Worm (Caenorhabditis elegans) whole organism, L4/young adult: Measurements from ENCODE around the gene nep-24.

Experiments
- W03F9.2 ChIP-seq: fragments of 150-350 bp; optimal IDR thresholded peaks from 2 replicates; lab custom pipeline; 2014; ENCODE audit warnings: missing biosample characterization, missing genetic modification characterization
- dao-5 ChIP-seq: sonication (generic microtip); optimal IDR thresholded peaks from 2 replicates; lab custom pipeline; 2016; ENCODE audit warnings: missing genotype, missing genetic modification characterization, moderate library complexity, missing compliant biosample characterization
- him-1 ChIP-seq: sonication (generic microtip); optimal IDR thresholded peaks from 2 replicates; lab custom pipeline; 2016; ENCODE audit warnings: missing genotype, missing genetic modification reagents, missing genetic modification characterization, missing compliant biosample characterization

- TF ChIP-seq him-1, result peak; percentile 3
- peak; percentile 59 for TF ChIP-seq W03F9.2 (tag; lab: Kevin White, UChicago)
- no peak for TF ChIP-seq dao-5 (tag; lab: Kevin White, UChicago)
These were observed 22.6 kb downstream of the nep-24 start, which contains the start of the genes Y116A8C.9 and arf-6 for ce11 chrIV:16946746-16947145.
